Fruit fly (Drosophila melanogaster) S2 (cell line): ENCODE measurements around the gene CG32813.

ENCODE experiments used
- CG8478 ChIP-seq: fragments of >200 bp; optimal IDR thresholded peaks from 2 replicates; lab custom pipeline; 2018
- CTCF ChIP-seq, 2 experiments: fragments of >200 bp; optimal IDR thresholded peaks; 2 replicates each; lab custom pipeline; 2018

- no peak for TF ChIP-seq CG8478 (lab: Kevin White, UChicago)
- TF ChIP-seq CTCF (optimal IDR thresholded peaks at IDR 0.05; lab: Kevin White, UChicago): no peak
These were observed 7.5 kb downstream of the CG32813 start for dm6 chrX:1388148-1388703.
